Worm (Caenorhabditis elegans) whole organism, L1 larva: ENCODE results near the gene mpz-5.

ENCODE experiments used
- C34B4.2 ChIP-seq: sonication (generic microtip); optimal IDR thresholded peaks from 2 replicates; lab custom pipeline; 2017; ENCODE audit warnings: mild to moderate bottlenecking, missing genetic modification characterization, missing compliant biosample characterization
- ceh-82 ChIP-seq, 3 experiments: fragments of 150-350 bp in 1 of 3; sonication (generic microtip) in 2 of 3; optimal IDR thresholded peaks; 2 replicates each; lab custom pipeline; 2014 to 2017; ENCODE audit warnings: missing biosample characterization in 3 of 3, missing genetic modification characterization in 3 of 3
- fos-1 ChIP-seq: fragments of 150-350 bp; optimal IDR thresholded peaks from 2 replicates; lab custom pipeline; 2014; ENCODE audit warnings: missing biosample characterization, missing genetic modification characterization
- jun-1 ChIP-seq: fragments of 150-350 bp; optimal IDR thresholded peaks from 2 replicates; lab custom pipeline; 2014; ENCODE audit warnings: missing biosample characterization, missing genetic modification reagents, missing genetic modification characterization
- lin-15B ChIP-seq: fragments of 150-350 bp; sonication (generic microtip); optimal IDR thresholded peaks from 3 replicates; lab custom pipeline; 2014; ENCODE audit warnings: missing biosample characterization, missing genetic modification characterization
- lin-39 ChIP-seq: fragments of 150-350 bp; optimal IDR thresholded peaks from 2 replicates; lab custom pipeline; 2014; ENCODE audit warnings: missing biosample characterization, missing genetic modification reagents, missing genetic modification characterization
- nhr-237 ChIP-seq: fragments of 150-350 bp; optimal IDR thresholded peaks from 2 replicates; lab custom pipeline; 2014; ENCODE audit warnings: missing biosample characterization, missing genetic modification characterization
- nhr-28 ChIP-seq: fragments of 150-350 bp; optimal IDR thresholded peaks from 2 replicates; lab custom pipeline; 2014; ENCODE audit warnings: missing biosample characterization, missing genetic modification characterization
- nhr-85 ChIP-seq: sonication (generic microtip); peaks from one replicate; lab custom pipeline; 2016; ENCODE audit warnings: missing genetic modification characterization, inconsistent platforms, missing compliant biosample characterization
- pqm-1 ChIP-seq: sonication (generic microtip); optimal IDR thresholded peaks from 3 replicates; lab custom pipeline; 2017; ENCODE audit warnings: missing biosample characterization, missing genetic modification characterization
- unc-62 ChIP-seq: fragments of 150-350 bp; optimal IDR thresholded peaks from 2 replicates; lab custom pipeline; 2014; ENCODE audit warnings: missing biosample characterization, missing genetic modification reagents, missing genetic modification characterization
- ztf-11 ChIP-seq, 2 experiments: sonication (generic microtip); optimal IDR thresholded peaks; 2 replicates each; lab custom pipeline; 2016 to 2017; ENCODE audit warnings: missing genetic modification characterization in 2 of 2, missing biosample characterization in 1 of 2, missing compliant biosample characterization in 1 of 2

- no peak for TF ChIP-seq ztf-11 (tag; optimal IDR thresholded peaks at IDR 0.05; lab: Kevin White, UChicago)
- no peak for TF ChIP-seq nhr-85
- TF ChIP-seq C34B4.2, result no peak
- TF ChIP-seq nhr-237 (tag; lab: Kevin White, UChicago), result no peak
- TF ChIP-seq nhr-28, result no peak
- TF ChIP-seq lin-39 (tag; lab: Kevin White, UChicago), result no peak
- no peak for TF ChIP-seq pqm-1 (tag; lab: Kevin White, UChicago)
- TF ChIP-seq lin-15B, result no peak
- no peak for TF ChIP-seq jun-1
- TF ChIP-seq ceh-82 (tag; optimal IDR thresholded peaks at IDR 0.05; lab: Kevin White, UChicago), result no peak
- TF ChIP-seq unc-62, result no peak
- no peak for TF ChIP-seq fos-1 (tag; lab: Kevin White, UChicago)
Observed at ce11 chrIV:10337286-10337685, 36.3 kb downstream of the mpz-5 start.
